Worm (Caenorhabditis elegans) whole organism, mixed stage, embryonic: Measurements from ENCODE around the gene srh-240.

Experiments used
- ceh-83 ChIP-seq: fragments of 200-800 bp; sonication (Bioruptor generic); optimal IDR thresholded peaks from 2 replicates; lab custom pipeline; 2018; ENCODE audit warnings: mild to moderate bottlenecking, missing genetic modification characterization, missing compliant biosample characterization
- cnd-1 ChIP-seq: fragments of 200-800 bp; sonication (Bioruptor generic); optimal IDR thresholded peaks from 2 replicates; lab custom pipeline; 2018; ENCODE audit warnings: mild to moderate bottlenecking, missing genetic modification characterization, missing compliant biosample characterization
- drap-1 ChIP-seq: fragments of 200-800 bp; sonication (Bioruptor generic); optimal IDR thresholded peaks from 3 replicates; lab custom pipeline; 2018; ENCODE audit warnings: mild to moderate bottlenecking, missing genetic modification characterization, missing compliant biosample characterization
- elt-3 ChIP-seq: fragments of 150-350 bp; optimal IDR thresholded peaks from 2 replicates; lab custom pipeline; 2014; ENCODE audit warnings: missing biosample characterization, missing genetic modification characterization
- lin-13 ChIP-seq: fragments of 150-350 bp; optimal IDR thresholded peaks from 2 replicates; lab custom pipeline; 2014; ENCODE audit warnings: missing biosample characterization, missing genetic modification characterization
- nhr-237 ChIP-seq: fragments of 150-350 bp; optimal IDR thresholded peaks from 2 replicates; lab custom pipeline; 2014; ENCODE audit warnings: missing biosample characterization, missing genetic modification characterization

- no peak for TF ChIP-seq nhr-237
- TF ChIP-seq elt-3 (tag; lab: Kevin White, UChicago), result no peak
- no peak for TF ChIP-seq drap-1 (GFP tag; lab: Kevin White, UChicago)
- TF ChIP-seq lin-13 (tag; lab: Kevin White, UChicago), result no peak
- no peak for TF ChIP-seq cnd-1
- TF ChIP-seq ceh-83 (GFP tag; lab: Kevin White, UChicago), result no peak
These were observed 44.5 kb downstream of the srh-240 start, which contains the start of gene zmp-3 for ce11 chrV:2909525-2909924.
